Worm (Caenorhabditis elegans) whole organism, young adult: Measurements from ENCODE around the gene sec-61.G.

Experiments
- B0019.2 ChIP-seq: fragments of 200-800 bp; sonication (Bioruptor generic); conservative IDR thresholded peaks from 2 replicates; pipeline ENCODE4 v1.3.6; 2022; ENCODE audit warnings: missing genetic modification reagents, missing genetic modification characterization, missing compliant biosample characterization
- B0336.3 ChIP-seq: fragments of 200-800 bp; sonication (Bioruptor generic); IDR thresholded peaks from 2 replicates; pipeline ENCODE4 v1.3.6; 2022; ENCODE audit warnings: missing genetic modification characterization, missing compliant biosample characterization
- F10E7.11 ChIP-seq: sonication (generic microtip); optimal IDR thresholded peaks from 2 replicates; lab custom pipeline; 2017; ENCODE audit warnings: mild to moderate bottlenecking, missing genetic modification characterization, moderate library complexity, missing compliant biosample characterization
- F39B2.1 ChIP-seq: fragments of 200-800 bp; sonication (Bioruptor generic); IDR thresholded peaks from 2 replicates; pipeline ENCODE4 v1.3.6; 2022; ENCODE audit warnings: missing genetic modification reagents, missing genetic modification characterization, missing compliant biosample characterization
- F49E8.2 ChIP-seq: sonication (generic microtip); optimal IDR thresholded peaks from 3 replicates; lab custom pipeline; 2017; ENCODE audit warnings: missing genetic modification characterization, mild to moderate bottlenecking, missing compliant biosample characterization, antibody characterized with exemption, moderate library complexity; ENCODE audit not compliant: insufficient read depth
- F52B5.7 ChIP-seq: sonication (generic microtip); optimal IDR thresholded peaks from 2 replicates; lab custom pipeline; 2016; ENCODE audit warnings: mild to moderate bottlenecking, missing genetic modification characterization, missing compliant biosample characterization
- F55B11.4 ChIP-seq: sonication (generic microtip); optimal IDR thresholded peaks from 2 replicates; lab custom pipeline; 2016; ENCODE audit warnings: missing compliant biosample characterization, missing genetic modification characterization, borderline replicate concordance; ENCODE audit not compliant: insufficient read depth
- F57A8.1 ChIP-seq: fragments of 200-800 bp; sonication (Bioruptor generic); optimal IDR thresholded peaks from 2 replicates; lab custom pipeline; 2018; ENCODE audit warnings: mild to moderate bottlenecking, missing genetic modification characterization, moderate library complexity, missing compliant biosample characterization
- K11D2.4 ChIP-seq: fragments of 200-800 bp; sonication (Bioruptor generic); IDR thresholded peaks from 2 replicates; pipeline ENCODE4 v1.3.6; 2022; ENCODE audit warnings: missing genetic modification reagents, missing genetic modification characterization, missing compliant biosample characterization
- Y53F4B.3 ChIP-seq: fragments of 200-800 bp; sonication (Bioruptor generic); IDR thresholded peaks from 2 replicates; pipeline ENCODE4 v1.3.6; 2022; ENCODE audit warnings: missing genetic modification reagents, missing genetic modification characterization, missing compliant biosample characterization
- Y67H2A.10 ChIP-seq: fragments of 200-800 bp; sonication (Bioruptor generic); conservative IDR thresholded peaks from 2 replicates; pipeline ENCODE4 v1.3.6; 2022; ENCODE audit warnings: missing genetic modification reagents, missing genetic modification characterization, missing compliant biosample characterization
- Y79H2A.3 ChIP-seq: fragments of 200-800 bp; sonication (Bioruptor generic); conservative IDR thresholded peaks from 2 replicates; pipeline ENCODE4 v1.3.6; 2022; ENCODE audit warnings: missing genetic modification reagents, missing genetic modification characterization, missing compliant biosample characterization
- ZK185.1 ChIP-seq: sonication (generic microtip); optimal IDR thresholded peaks from 2 replicates; lab custom pipeline; 2016; ENCODE audit warnings: mild to moderate bottlenecking, missing genetic modification characterization, missing compliant biosample characterization; ENCODE audit not compliant: poor library complexity, severe bottlenecking
- akir-1 ChIP-seq: fragments of 200-800 bp; sonication (Bioruptor generic); optimal IDR thresholded peaks from 2 replicates; lab custom pipeline; 2018; ENCODE audit warnings: mild to moderate bottlenecking, missing genetic modification characterization, moderate library complexity, missing compliant biosample characterization
- ama-1 ChIP-seq, 3 experiments: fragments of 150-350 bp in 1 of 3; sonication (generic microtip) in 2 of 3; optimal IDR thresholded peaks; 2 replicates each; lab custom pipeline; 2014 to 2018; ENCODE audit warnings: missing biosample characterization in 2 of 3, missing genetic modification characterization in 2 of 3, missing genetic modification reagents in 2 of 3
- athp-1 ChIP-seq: sonication (generic microtip); optimal IDR thresholded peaks from 2 replicates; lab custom pipeline; 2017; ENCODE audit warnings: mild to moderate bottlenecking, missing genetic modification characterization, missing compliant biosample characterization
- attf-6 ChIP-seq: fragments of 200-800 bp; sonication (Bioruptor generic); IDR thresholded peaks from 2 replicates; pipeline ENCODE4 v1.3.6; 2022; ENCODE audit warnings: missing genetic modification reagents, missing genetic modification characterization, missing compliant biosample characterization
- cebp-2 ChIP-seq: fragments of 200-800 bp; sonication (Bioruptor generic); IDR thresholded peaks from 2 replicates; pipeline ENCODE4 v1.3.6; 2022; ENCODE audit warnings: missing genetic modification characterization, missing compliant biosample characterization
- ceh-27 ChIP-seq: fragments of 200-800 bp; sonication (Bioruptor generic); optimal IDR thresholded peaks from 2 replicates; lab custom pipeline; 2018; ENCODE audit warnings: mild to moderate bottlenecking, missing genetic modification characterization, moderate library complexity, missing compliant biosample characterization
- ceh-40 ChIP-seq: fragments of 200-800 bp; sonication (Bioruptor generic); IDR thresholded peaks from 2 replicates; pipeline ENCODE4 v1.3.6; 2022; ENCODE audit warnings: missing genetic modification characterization, missing compliant biosample characterization
- die-1 ChIP-seq: sonication (generic microtip); optimal IDR thresholded peaks from 2 replicates; lab custom pipeline; 2016; ENCODE audit warnings: missing genotype, mild to moderate bottlenecking, missing genetic modification characterization, missing compliant biosample characterization
- dpff-1 ChIP-seq: sonication (generic microtip); optimal IDR thresholded peaks from 2 replicates; lab custom pipeline; 2017; ENCODE audit warnings: mild to moderate bottlenecking, missing genetic modification characterization, missing compliant biosample characterization
- egl-44 ChIP-seq: fragments of 200-800 bp; sonication (Bioruptor generic); IDR thresholded peaks from 2 replicates; pipeline ENCODE4 v1.3.6; 2022; ENCODE audit warnings: missing genetic modification reagents, missing genetic modification characterization, missing compliant biosample characterization
- him-1 ChIP-seq: sonication (generic microtip); optimal IDR thresholded peaks from 2 replicates; lab custom pipeline; 2016; ENCODE audit warnings: missing genotype, missing genetic modification reagents, missing genetic modification characterization, missing compliant biosample characterization
- hmg-1.2 ChIP-seq: fragments of 200-800 bp; sonication (Bioruptor generic); IDR thresholded peaks from 2 replicates; pipeline ENCODE4 v1.3.6; 2022; ENCODE audit warnings: missing genetic modification reagents, missing genetic modification characterization, missing compliant biosample characterization
- hrde-1 ChIP-seq: sonication (generic microtip); optimal IDR thresholded peaks from 2 replicates; lab custom pipeline; 2016; ENCODE audit warnings: missing genetic modification characterization, mild to moderate bottlenecking, missing compliant biosample characterization, moderate library complexity, missing genotype, missing genetic modification reagents, borderline replicate concordance
- lag-1 ChIP-seq: fragments of 200-800 bp; sonication (Bioruptor generic); IDR thresholded peaks from 2 replicates; pipeline ENCODE4 v1.3.6; 2022; ENCODE audit warnings: missing genetic modification reagents, missing genetic modification characterization, missing compliant biosample characterization
- lin-40 ChIP-seq: sonication (generic microtip); optimal IDR thresholded peaks from 2 replicates; lab custom pipeline; 2016; ENCODE audit warnings: missing genetic modification characterization, mild to moderate bottlenecking, missing compliant biosample characterization, missing genotype, missing genetic modification reagents
- lir-1 ChIP-seq: fragments of 200-800 bp; sonication (Bioruptor generic); conservative IDR thresholded peaks from 2 replicates; pipeline ENCODE4 v1.3.6; 2022; ENCODE audit warnings: missing genetic modification reagents, missing genetic modification characterization, missing compliant biosample characterization
- madf-6 ChIP-seq: fragments of 200-800 bp; sonication (Bioruptor generic); IDR thresholded peaks from 2 replicates; pipeline ENCODE4 v1.3.6; 2022; ENCODE audit warnings: missing genetic modification reagents, missing genetic modification characterization, missing compliant biosample characterization
- madf-8 ChIP-seq: fragments of 200-800 bp; sonication (Bioruptor generic); conservative IDR thresholded peaks from 2 replicates; pipeline ENCODE4 v1.3.6; 2022; ENCODE audit warnings: missing genetic modification reagents, missing genetic modification characterization, missing compliant biosample characterization
- mcd-1 ChIP-seq: fragments of 200-800 bp; sonication (Bioruptor generic); IDR thresholded peaks from 2 replicates; pipeline ENCODE4 v1.3.6; 2022; ENCODE audit warnings: missing genetic modification reagents, missing genetic modification characterization, missing compliant biosample characterization
- mel-28 ChIP-seq: sonication (generic microtip); optimal IDR thresholded peaks from 2 replicates; lab custom pipeline; 2016; ENCODE audit warnings: borderline replicate concordance, mild to moderate bottlenecking, missing genetic modification characterization, missing compliant biosample characterization
- mes-4 ChIP-seq: sonication (generic microtip); optimal IDR thresholded peaks from 2 replicates; lab custom pipeline; 2016; ENCODE audit warnings: missing genotype, missing genetic modification characterization, missing compliant biosample characterization
- nfya-1 ChIP-seq: sonication (generic microtip); optimal IDR thresholded peaks from 2 replicates; lab custom pipeline; 2017; ENCODE audit warnings: antibody characterized with exemption, missing compliant biosample characterization, missing genetic modification characterization, borderline replicate concordance; ENCODE audit not compliant: insufficient read depth
- nfya-2 ChIP-seq: fragments of 200-800 bp; sonication (Bioruptor generic); IDR thresholded peaks from 2 replicates; pipeline ENCODE4 v1.3.6; 2022; ENCODE audit warnings: missing genetic modification reagents, missing genetic modification characterization, missing compliant biosample characterization
- nhr-179 ChIP-seq: sonication (generic microtip); optimal IDR thresholded peaks from 2 replicates; lab custom pipeline; 2016; ENCODE audit warnings: mild to moderate bottlenecking, missing genetic modification characterization, missing compliant biosample characterization
- nhr-90 ChIP-seq: sonication (generic microtip); optimal IDR thresholded peaks from 2 replicates; lab custom pipeline; 2016; ENCODE audit warnings: missing genotype, mild to moderate bottlenecking, missing genetic modification characterization, missing compliant biosample characterization
- rec-8 ChIP-seq, 2 experiments: sonication (generic microtip); optimal IDR thresholded peaks; 2 replicates each; lab custom pipeline; 2016; ENCODE audit warnings: mild to moderate bottlenecking in 2 of 2, missing genetic modification characterization in 2 of 2, missing genetic modification reagents in 2 of 2, missing genotype in 2 of 2, missing biosample characterization in 1 of 2, missing compliant biosample characterization in 1 of 2, moderate library complexity in 1 of 2
- repo-1 ChIP-seq: sonication (generic microtip); optimal IDR thresholded peaks from 2 replicates; lab custom pipeline; 2017; ENCODE audit warnings: mild to moderate bottlenecking, missing genetic modification characterization, missing compliant biosample characterization
- snpc-1.1 ChIP-seq: sonication (generic microtip); optimal IDR thresholded peaks from 2 replicates; lab custom pipeline; 2017; ENCODE audit warnings: missing genetic modification characterization, mild to moderate bottlenecking, missing compliant biosample characterization, antibody characterized with exemption, moderate library complexity, missing genotype, missing genetic modification reagents; ENCODE audit not compliant: insufficient read depth
- snpc-4 ChIP-seq, 5 experiments: fragments of 150-350 bp in 1 of 5; sonication (generic microtip) in 4 of 5; optimal IDR thresholded peaks; 2 replicates each; lab custom pipeline; 2014 to 2018; ENCODE audit warnings: missing genetic modification characterization in 5 of 5, missing biosample characterization in 3 of 5, antibody characterized with exemption in 2 of 5, mild to moderate bottlenecking in 2 of 5, missing compliant biosample characterization in 2 of 5, missing genotype in 2 of 5, moderate library complexity in 2 of 5, missing genetic modification reagents in 1 of 5
- somi-1 ChIP-seq: fragments of 200-800 bp; sonication (Bioruptor generic); optimal IDR thresholded peaks from 2 replicates; lab custom pipeline; 2018; ENCODE audit warnings: mild to moderate bottlenecking, missing genetic modification characterization, missing compliant biosample characterization
- sptf-2 ChIP-seq: fragments of 200-800 bp; sonication (Bioruptor generic); optimal IDR thresholded peaks from 2 replicates; lab custom pipeline; 2018; ENCODE audit warnings: mild to moderate bottlenecking, missing genetic modification characterization, missing compliant biosample characterization
- unc-62 ChIP-seq: fragments of 150-350 bp; optimal IDR thresholded peaks from 2 replicates; lab custom pipeline; 2014; ENCODE audit warnings: missing biosample characterization, missing genetic modification reagents, missing genetic modification characterization
- ztf-22 ChIP-seq: fragments of 200-800 bp; sonication (Bioruptor generic); optimal IDR thresholded peaks from 2 replicates; lab custom pipeline; 2018; ENCODE audit warnings: mild to moderate bottlenecking, missing genetic modification characterization, moderate library complexity, missing compliant biosample characterization
- ztf-3 ChIP-seq: fragments of 200-800 bp; sonication (Bioruptor generic); optimal IDR thresholded peaks from 2 replicates; lab custom pipeline; 2018; ENCODE audit warnings: mild to moderate bottlenecking, missing genetic modification characterization, missing compliant biosample characterization

sec-61.G gene

ce11 chrV:10894601-10895000 lies 2.3 kb downstream of the sec-61.G start, which contains the start of the genes F32D8.14 and F32D8.5 (continued):
- TF ChIP-seq mcd-1 (GFP tag; lab: Robert Waterston, UW) (peak; percentile 92), F39B2.1 (GFP tag; lab: Robert Waterston, UW) (no peak), hrde-1 (tag; lab: Kevin White, UChicago) (no peak), ceh-40 (GFP tag; lab: Robert Waterston, UW) (no peak), nhr-179 (tag; lab: Kevin White, UChicago) (no peak), snpc-1.1 (tag; lab: Kevin White, UChicago) (no peak), sptf-2 (GFP tag; lab: Kevin White, UChicago) (no peak), akir-1 (GFP tag; lab: Kevin White, UChicago) (no peak), repo-1 (tag; lab: Kevin White, UChicago) (peak; percentile 13), ztf-22 (GFP tag; lab: Kevin White, UChicago) (no peak), snpc-4 (GFP tag; optimal IDR thresholded peaks at IDR 0.05; lab: Kevin White, UChicago) (no peak), snpc-4 (tag; optimal IDR thresholded peaks at IDR 0.05; lab: Kevin White, UChicago) (peak in 2 of 4 experiments; percentile 55 to 68), lin-40 (tag; lab: Kevin White, UChicago) (peak; percentile 53), Y53F4B.3 (GFP tag; lab: Robert Waterston, UW) (no peak), attf-6 (GFP tag; lab: Robert Waterston, UW) (no peak), nfya-2 (GFP tag; lab: Robert Waterston, UW) (no peak), ceh-27 (GFP tag; lab: Kevin White, UChicago) (peak; percentile 84), dpff-1 (tag; lab: Kevin White, UChicago) (no peak), F52B5.7 (no peak), ama-1 (optimal IDR thresholded peaks at IDR 0.05; lab: Kevin White, UChicago) (no peak), ama-1 (GFP tag; optimal IDR thresholded peaks at IDR 0.05; lab: Kevin White, UChicago) (no peak), lir-1 (GFP tag; lab: Robert Waterston, UW) (no peak), F55B11.4 (tag; lab: Kevin White, UChicago) (no peak), ZK185.1 (tag; lab: Kevin White, UChicago) (peak; percentile 85), B0336.3 (GFP tag; lab: Robert Waterston, UW) (no peak), F10E7.11 (no peak), nfya-1 (no peak), egl-44 (GFP tag; lab: Robert Waterston, UW) (no peak), madf-6 (GFP tag; lab: Robert Waterston, UW) (peak; percentile 53; the same call in 1 of the 2 replicates), him-1 (no peak), Y67H2A.10 (no peak), athp-1 (no peak), die-1 (no peak), cebp-2 (no peak), hmg-1.2 (GFP tag; lab: Robert Waterston, UW) (peak; percentile 48; the same call in 1 of the 2 replicates), B0019.2 (GFP tag; lab: Robert Waterston, UW) (no peak), madf-8 (GFP tag; lab: Robert Waterston, UW) (no peak), nhr-90 (tag; lab: Kevin White, UChicago) (no peak), rec-8 (tag; optimal IDR thresholded peaks at IDR 0.05; lab: Kevin White, UChicago) (no peak), K11D2.4 (0 out of 2 replicates have a peak, but pooled peaks have one; percentile 45), F49E8.2 (tag; lab: Kevin White, UChicago) (no peak), ztf-3 (GFP tag; lab: Kevin White, UChicago) (no peak), mel-28 (tag; lab: Kevin White, UChicago) (no peak), Y79H2A.3 (GFP tag; lab: Robert Waterston, UW) (no peak), somi-1 (GFP tag; lab: Kevin White, UChicago) (no peak), unc-62 (GFP tag; lab: Kevin White, UChicago) (no peak), mes-4 (tag; lab: Kevin White, UChicago) (no peak), lag-1 (GFP tag; lab: Robert Waterston, UW) (no peak), F57A8.1 (no peak)
